Worm (Caenorhabditis elegans) whole organism, L1 larva: ENCODE measurements around the gene C48A7.16.

Experiments
- F16B12.6 ChIP-seq: fragments of 150-350 bp; optimal IDR thresholded peaks from 2 replicates; lab custom pipeline; 2014; ENCODE audit warnings: missing biosample characterization, missing genetic modification characterization
- aha-1 ChIP-seq: fragments of 150-350 bp; optimal IDR thresholded peaks from 2 replicates; lab custom pipeline; 2014; ENCODE audit warnings: missing biosample characterization, missing genetic modification characterization
- alr-1 ChIP-seq: fragments of 200-800 bp; sonication (Bioruptor generic); optimal IDR thresholded peaks from 2 replicates; lab custom pipeline; 2018; ENCODE audit warnings: borderline replicate concordance, mild to moderate bottlenecking, missing genetic modification characterization, missing compliant biosample characterization
- ceh-88 ChIP-seq: fragments of 200-800 bp; sonication (Bioruptor generic); IDR thresholded peaks from 2 replicates; pipeline ENCODE4 v1.3.6; 2022; ENCODE audit warnings: missing genetic modification characterization, missing compliant biosample characterization
- elt-2 ChIP-seq: sonication (generic microtip); optimal IDR thresholded peaks from 2 replicates; lab custom pipeline; 2016; ENCODE audit warnings: missing genetic modification characterization, mild to moderate bottlenecking, inconsistent platforms, missing compliant biosample characterization, missing genetic modification reagents
- lsy-2 ChIP-seq, 2 experiments: fragments of 150-350 bp; optimal IDR thresholded peaks; 2 replicates each; lab custom pipeline; 2014; ENCODE audit warnings: missing biosample characterization in 2 of 2, missing genetic modification characterization in 2 of 2
- mdl-1 ChIP-seq, 2 experiments: fragments of 150-350 bp; optimal IDR thresholded peaks; 2 replicates each; lab custom pipeline; 2014 to 2017; ENCODE audit warnings: missing biosample characterization in 2 of 2, missing genetic modification characterization in 2 of 2, inconsistent platforms in 1 of 2
- nhr-11 ChIP-seq: fragments of 150-350 bp; optimal IDR thresholded peaks from 2 replicates; lab custom pipeline; 2014; ENCODE audit warnings: missing biosample characterization, missing genetic modification characterization
- pag-3 ChIP-seq: sonication (generic microtip); optimal IDR thresholded peaks from 2 replicates; lab custom pipeline; 2017; ENCODE audit warnings: missing genetic modification characterization, mild to moderate bottlenecking, missing compliant biosample characterization, antibody characterized with exemption, borderline replicate concordance; ENCODE audit not compliant: insufficient read depth
- unc-130 ChIP-seq: fragments of 150-350 bp; optimal IDR thresholded peaks from 2 replicates; lab custom pipeline; 2017; ENCODE audit warnings: missing biosample characterization, missing genetic modification characterization, inconsistent platforms
- zag-1 ChIP-seq: fragments of 150-350 bp; optimal IDR thresholded peaks from 2 replicates; lab custom pipeline; 2014; ENCODE audit warnings: missing biosample characterization, missing genetic modification characterization

- no peak for TF ChIP-seq mdl-1 (tag; optimal IDR thresholded peaks at IDR 0.05; lab: Kevin White, UChicago)
- TF ChIP-seq zag-1: no peak
- peak; percentile 33 for TF ChIP-seq unc-130 (tag; lab: Kevin White, UChicago)
- no peak for TF ChIP-seq aha-1 (tag; lab: Kevin White, UChicago)
- no peak for TF ChIP-seq nhr-11 (tag; lab: Kevin White, UChicago)
- TF ChIP-seq alr-1: no peak
- no peak for TF ChIP-seq ceh-88 (GFP tag; lab: Robert Waterston, UW)
- no peak for TF ChIP-seq pag-3 (tag; lab: Kevin White, UChicago)
- peak in 1 of 2 experiments; percentile 53 for TF ChIP-seq lsy-2 (tag; optimal IDR thresholded peaks at IDR 0.05; lab: Kevin White, UChicago)
- TF ChIP-seq elt-2 (tag; lab: Kevin White, UChicago): no peak
- no peak for TF ChIP-seq F16B12.6 (tag; lab: Kevin White, UChicago)
Measured at ce11 chrIV:7426055-7426454, 20.8 kb downstream of the C48A7.16 start.
